Worm (Caenorhabditis elegans) whole organism, L3 larva: ENCODE results near the gene herd-1.
A peak's percentile ranks its signal among the peaks of the same experiment; 100 is the strongest.

Experiments used
- R02D3.7 ChIP-seq: fragments of 150-350 bp; optimal IDR thresholded peaks from 2 replicates; lab custom pipeline; 2014; ENCODE audit warnings: missing biosample characterization, missing genetic modification characterization
- ZK546.5 ChIP-seq: sonication (generic microtip); optimal IDR thresholded peaks from 2 replicates; lab custom pipeline; 2017; ENCODE audit warnings: missing biosample characterization, missing genetic modification characterization
- aly-2 ChIP-seq: fragments of 150-350 bp; optimal IDR thresholded peaks from 2 replicates; lab custom pipeline; 2014; ENCODE audit warnings: missing biosample characterization, missing genetic modification characterization
- ceh-16 ChIP-seq: sonication (generic microtip); optimal IDR thresholded peaks from 2 replicates; lab custom pipeline; 2017; ENCODE audit warnings: missing biosample characterization, missing genetic modification characterization
- ceh-28 ChIP-seq: fragments of 150-350 bp; optimal IDR thresholded peaks from 2 replicates; lab custom pipeline; 2014; ENCODE audit warnings: missing biosample characterization, missing genetic modification reagents, missing genetic modification characterization
- ceh-82 ChIP-seq: fragments of 150-350 bp; optimal IDR thresholded peaks from 2 replicates; lab custom pipeline; 2014; ENCODE audit warnings: missing biosample characterization, missing genetic modification characterization
- ceh-9 ChIP-seq: sonication (generic microtip); optimal IDR thresholded peaks from 2 replicates; lab custom pipeline; 2018; ENCODE audit warnings: missing biosample characterization, missing genetic modification characterization
- daf-12 ChIP-seq: fragments of 150-350 bp; optimal IDR thresholded peaks from 2 replicates; lab custom pipeline; 2014; ENCODE audit warnings: missing biosample characterization, missing genetic modification reagents, missing genetic modification characterization
- egl-27 ChIP-seq: sonication (generic microtip); optimal IDR thresholded peaks from 4 replicates; lab custom pipeline; 2017; ENCODE audit warnings: missing biosample characterization, missing genetic modification reagents, missing genetic modification characterization
- elt-1 ChIP-seq: fragments of 150-350 bp; optimal IDR thresholded peaks from 2 replicates; lab custom pipeline; 2014; ENCODE audit warnings: missing biosample characterization, missing genetic modification characterization
- elt-2 ChIP-seq: sonication (generic microtip); optimal IDR thresholded peaks from 2 replicates; lab custom pipeline; 2016; ENCODE audit warnings: missing genetic modification reagents, mild to moderate bottlenecking, missing genetic modification characterization, missing compliant biosample characterization
- eor-1 ChIP-seq, 2 experiments: fragments of 150-350 bp; optimal IDR thresholded peaks; 2 replicates each; lab custom pipeline; 2014 to 2018; ENCODE audit warnings: missing biosample characterization in 2 of 2, missing genetic modification characterization in 2 of 2
- fkh-10 ChIP-seq: sonication (generic microtip); optimal IDR thresholded peaks from 2 replicates; lab custom pipeline; 2017; ENCODE audit warnings: missing biosample characterization, missing genetic modification reagents, missing genetic modification characterization
- fkh-2 ChIP-seq: fragments of 150-350 bp; optimal IDR thresholded peaks from 2 replicates; lab custom pipeline; 2014; ENCODE audit warnings: missing biosample characterization, missing genetic modification reagents, missing genetic modification characterization
- fos-1 ChIP-seq: fragments of 150-350 bp; optimal IDR thresholded peaks from 2 replicates; lab custom pipeline; 2014; ENCODE audit warnings: missing biosample characterization, missing genetic modification characterization
- hmg-11 ChIP-seq: sonication (generic microtip); optimal IDR thresholded peaks from 2 replicates; lab custom pipeline; 2016; ENCODE audit warnings: missing genetic modification characterization, missing compliant biosample characterization
- jun-1 ChIP-seq: fragments of 150-350 bp; optimal IDR thresholded peaks from 2 replicates; lab custom pipeline; 2014; ENCODE audit warnings: missing biosample characterization, missing genetic modification reagents, missing genetic modification characterization
- lin-15B ChIP-seq: fragments of 150-350 bp; optimal IDR thresholded peaks from 2 replicates; lab custom pipeline; 2014; ENCODE audit warnings: missing biosample characterization, missing genetic modification characterization
- lsy-12 ChIP-seq: sonication (generic microtip); optimal IDR thresholded peaks from 2 replicates; lab custom pipeline; 2016; ENCODE audit warnings: mild to moderate bottlenecking, missing genetic modification characterization, missing compliant biosample characterization
- mdl-1 ChIP-seq: fragments of 150-350 bp; optimal IDR thresholded peaks from 2 replicates; lab custom pipeline; 2014; ENCODE audit warnings: missing biosample characterization, missing genetic modification characterization
- nfya-1 ChIP-seq: sonication (generic microtip); optimal IDR thresholded peaks from 2 replicates; lab custom pipeline; 2017; ENCODE audit warnings: missing genetic modification characterization, mild to moderate bottlenecking, missing compliant biosample characterization, antibody characterized with exemption, moderate library complexity; ENCODE audit not compliant: insufficient read depth
- nhr-11 ChIP-seq: fragments of 150-350 bp; optimal IDR thresholded peaks from 2 replicates; lab custom pipeline; 2014; ENCODE audit warnings: missing biosample characterization, missing genetic modification characterization
- nhr-12 ChIP-seq: fragments of 150-350 bp; optimal IDR thresholded peaks from 2 replicates; lab custom pipeline; 2014; ENCODE audit warnings: missing biosample characterization, missing genetic modification characterization
- nhr-23 ChIP-seq: fragments of 150-350 bp; optimal IDR thresholded peaks from 2 replicates; lab custom pipeline; 2014; ENCODE audit warnings: missing biosample characterization, missing genetic modification reagents, missing genetic modification characterization
- nhr-237 ChIP-seq: fragments of 150-350 bp; optimal IDR thresholded peaks from 2 replicates; lab custom pipeline; 2014; ENCODE audit warnings: missing biosample characterization, missing genetic modification characterization
- nhr-28 ChIP-seq: fragments of 150-350 bp; optimal IDR thresholded peaks from 2 replicates; lab custom pipeline; 2014; ENCODE audit warnings: missing biosample characterization, missing genetic modification characterization
- nhr-43 ChIP-seq: sonication (generic microtip); optimal IDR thresholded peaks from 2 replicates; lab custom pipeline; 2016; ENCODE audit warnings: mild to moderate bottlenecking, missing genetic modification characterization, missing compliant biosample characterization; ENCODE audit not compliant: poor library complexity, severe bottlenecking
- nhr-76 ChIP-seq: fragments of 150-350 bp; sonication (generic microtip); optimal IDR thresholded peaks from 5 replicates; lab custom pipeline; 2014; ENCODE audit warnings: missing biosample characterization, missing genetic modification characterization
- nhr-77 ChIP-seq: fragments of 150-350 bp; optimal IDR thresholded peaks from 2 replicates; lab custom pipeline; 2014; ENCODE audit warnings: missing biosample characterization, missing genetic modification characterization
- pha-4 ChIP-seq: fragments of 150-350 bp; optimal IDR thresholded peaks from 2 replicates; lab custom pipeline; 2014; ENCODE audit warnings: missing biosample characterization, missing genetic modification reagents, missing genetic modification characterization
- pqm-1 ChIP-seq: fragments of 150-350 bp; optimal IDR thresholded peaks from 2 replicates; lab custom pipeline; 2017; ENCODE audit warnings: missing biosample characterization, missing genetic modification characterization, inconsistent platforms
- sea-2 ChIP-seq: fragments of 150-350 bp; sonication (generic microtip); optimal IDR thresholded peaks from 4 replicates; lab custom pipeline; 2014; ENCODE audit warnings: missing biosample characterization, missing genetic modification reagents, missing genetic modification characterization
- skn-1 ChIP-seq: fragments of 150-350 bp; optimal IDR thresholded peaks from 2 replicates; lab custom pipeline; 2014; ENCODE audit warnings: missing biosample characterization, missing genetic modification characterization
- tbx-2 ChIP-seq: sonication (generic microtip); optimal IDR thresholded peaks from 2 replicates; lab custom pipeline; 2016; ENCODE audit warnings: mild to moderate bottlenecking, missing genetic modification characterization, missing compliant biosample characterization
- unc-39 ChIP-seq: sonication (generic microtip); optimal IDR thresholded peaks from 4 replicates; lab custom pipeline; 2017; ENCODE audit warnings: missing biosample characterization, missing genetic modification characterization
- zag-1 ChIP-seq: fragments of 150-350 bp; optimal IDR thresholded peaks from 2 replicates; lab custom pipeline; 2014; ENCODE audit warnings: missing biosample characterization, missing genetic modification characterization
- ztf-11 ChIP-seq: fragments of 150-350 bp; optimal IDR thresholded peaks from 2 replicates; lab custom pipeline; 2014; ENCODE audit warnings: missing biosample characterization, missing genetic modification characterization
- ztf-4 ChIP-seq: fragments of 150-350 bp; optimal IDR thresholded peaks from 2 replicates; lab custom pipeline; 2014; ENCODE audit warnings: missing biosample characterization, missing genetic modification characterization

herd-1 gene

ce11 chrIII:12517674-12518073, 21.3 kb downstream of the herd-1 start:
- no peak for TF ChIP-seq nhr-77 (tag; lab: Kevin White, UChicago)
- no peak for TF ChIP-seq unc-39 (tag; lab: Kevin White, UChicago)
- no peak for TF ChIP-seq nhr-12
- TF ChIP-seq daf-12 (tag; lab: Kevin White, UChicago): no peak
- no peak for TF ChIP-seq ceh-16 (tag; lab: Kevin White, UChicago)
- TF ChIP-seq ceh-28: peak; percentile 93
- no peak for TF ChIP-seq nhr-23

ce11 chrIII:12528029-12528428, 31.7 kb downstream of the herd-1 start:
- peak; percentile 44 for TF ChIP-seq lin-15B
- TF ChIP-seq nfya-1: peak; percentile 54
- TF ChIP-seq unc-39 (tag; lab: Kevin White, UChicago): no peak
- no peak for TF ChIP-seq ztf-11
- TF ChIP-seq nhr-237: no peak
- TF ChIP-seq R02D3.7 (tag; lab: Kevin White, UChicago): no peak
- TF ChIP-seq skn-1 (tag; lab: Kevin White, UChicago): no peak
- no peak for TF ChIP-seq ZK546.5 (tag; lab: Kevin White, UChicago)
- TF ChIP-seq tbx-2 (tag; lab: Kevin White, UChicago): no peak
- TF ChIP-seq elt-2 (tag; lab: Kevin White, UChicago): peak; percentile 19
- TF ChIP-seq zag-1: no peak
- TF ChIP-seq ceh-16 (tag; lab: Kevin White, UChicago): no peak
- no peak for TF ChIP-seq pqm-1
- TF ChIP-seq mdl-1 (tag; lab: Kevin White, UChicago): no peak
- no peak for TF ChIP-seq fkh-2 (tag; lab: Kevin White, UChicago)
- TF ChIP-seq jun-1 (tag; lab: Kevin White, UChicago): peak; percentile 13
- no peak for TF ChIP-seq nhr-23
- no peak for TF ChIP-seq fos-1
- no peak for TF ChIP-seq nhr-77 (tag; lab: Kevin White, UChicago)
- TF ChIP-seq eor-1 (tag; optimal IDR thresholded peaks at IDR 0.05; lab: Kevin White, UChicago): no peak
- TF ChIP-seq nhr-43 (tag; lab: Kevin White, UChicago): no peak
- peak; percentile 78 for TF ChIP-seq hmg-11 (tag; lab: Kevin White, UChicago)
- no peak for TF ChIP-seq sea-2
- no peak for TF ChIP-seq fkh-10 (GFP tag; lab: Kevin White, UChicago)
- TF ChIP-seq elt-1 (tag; lab: Kevin White, UChicago): no peak
- TF ChIP-seq pha-4: peak; percentile 47
- no peak for TF ChIP-seq ceh-82 (tag; lab: Kevin White, UChicago)
- TF ChIP-seq nhr-12: no peak
- TF ChIP-seq ceh-9 (tag; lab: Kevin White, UChicago): no peak
- TF ChIP-seq, all 47 proteins: peak for 6

ce11 chrIII:12533900-12534299, 37.6 kb downstream of the herd-1 start:
- TF ChIP-seq mdl-1 (tag; lab: Kevin White, UChicago): no peak
- TF ChIP-seq ceh-28: peak; percentile 33

ce11 chrIII:12537239-12537845, 41.0 kb downstream of the herd-1 start:
- TF ChIP-seq jun-1 (tag; lab: Kevin White, UChicago) (no peak), sea-2 (no peak)

ce11 chrIII:12540411-12540810, 44.1 kb downstream of the herd-1 start:
- TF ChIP-seq ztf-4 (tag; lab: Kevin White, UChicago) (no peak), nfya-1 (peak; percentile 98), lsy-12 (tag; lab: Kevin White, UChicago) (no peak)

- TF ChIP-seq sea-2 (no peak), nhr-11 (no peak), nhr-23 (no peak), nhr-28 (no peak), aly-2 (tag; lab: Kevin White, UChicago) (no peak), egl-27 (tag; lab: Kevin White, UChicago) (no peak), ceh-82 (tag; lab: Kevin White, UChicago) (no peak), zag-1 (no peak), pha-4 (no peak), nhr-76 (tag; lab: Kevin White, UChicago) (no peak), tbx-2 (tag; lab: Kevin White, UChicago) (no peak), fkh-2 (tag; lab: Kevin White, UChicago) (no peak)
Observed at ce11 chrIII:12542656-12543055, 46.3 kb downstream of the herd-1 start.
